Worm (Caenorhabditis elegans) whole organism, mixed stage, embryonic: ENCODE results near the gene Y57A10C.9.

Experiments used
- M03D4.4 ChIP-seq: sonication (generic microtip); optimal IDR thresholded peaks from 2 replicates; lab custom pipeline; 2017; ENCODE audit warnings: mild to moderate bottlenecking, missing genetic modification characterization, missing compliant biosample characterization
- bed-3 ChIP-seq: fragments of 200-800 bp; sonication (Bioruptor generic); optimal IDR thresholded peaks from 3 replicates; lab custom pipeline; 2018; ENCODE audit warnings: mild to moderate bottlenecking, missing genetic modification characterization, moderate library complexity, missing compliant biosample characterization
- ceh-39 ChIP-seq: fragments of 150-350 bp; optimal IDR thresholded peaks from 2 replicates; lab custom pipeline; 2014; ENCODE audit warnings: missing biosample characterization, missing genetic modification characterization
- ceh-43 ChIP-seq: fragments of 200-800 bp; sonication (Bioruptor generic); optimal IDR thresholded peaks from 2 replicates; lab custom pipeline; 2018; ENCODE audit warnings: mild to moderate bottlenecking, missing genetic modification characterization, moderate library complexity, missing compliant biosample characterization
- ceh-83 ChIP-seq: fragments of 200-800 bp; sonication (Bioruptor generic); optimal IDR thresholded peaks from 2 replicates; lab custom pipeline; 2018; ENCODE audit warnings: mild to moderate bottlenecking, missing genetic modification characterization, missing compliant biosample characterization
- ces-1 ChIP-seq: fragments of 150-350 bp; optimal IDR thresholded peaks from 2 replicates; lab custom pipeline; 2014; ENCODE audit warnings: missing biosample characterization, missing genetic modification reagents, missing genetic modification characterization
- cnd-1 ChIP-seq: fragments of 200-800 bp; sonication (Bioruptor generic); optimal IDR thresholded peaks from 2 replicates; lab custom pipeline; 2018; ENCODE audit warnings: mild to moderate bottlenecking, missing genetic modification characterization, missing compliant biosample characterization
- elt-1 ChIP-seq: sonication (generic microtip); optimal IDR thresholded peaks from 2 replicates; lab custom pipeline; 2017; ENCODE audit warnings: missing genetic modification characterization, mild to moderate bottlenecking, missing compliant biosample characterization, antibody characterized with exemption, moderate library complexity, borderline replicate concordance; ENCODE audit not compliant: insufficient read depth
- elt-3 ChIP-seq: fragments of 150-350 bp; optimal IDR thresholded peaks from 2 replicates; lab custom pipeline; 2014; ENCODE audit warnings: missing biosample characterization, missing genetic modification characterization
- flh-1 ChIP-seq: fragments of 200-800 bp; sonication (Bioruptor generic); optimal IDR thresholded peaks from 2 replicates; lab custom pipeline; 2018; ENCODE audit warnings: mild to moderate bottlenecking, missing genetic modification characterization, moderate library complexity, missing compliant biosample characterization
- ham-2 ChIP-seq: fragments of 200-800 bp; sonication (Bioruptor generic); optimal IDR thresholded peaks from 2 replicates; lab custom pipeline; 2018; ENCODE audit warnings: mild to moderate bottlenecking, missing genetic modification characterization, missing compliant biosample characterization
- hlh-1 ChIP-seq: fragments of 150-350 bp; optimal IDR thresholded peaks from 2 replicates; lab custom pipeline; 2014; ENCODE audit warnings: missing biosample characterization, missing genetic modification reagents, missing genetic modification characterization
- lin-13 ChIP-seq: fragments of 150-350 bp; optimal IDR thresholded peaks from 2 replicates; lab custom pipeline; 2014; ENCODE audit warnings: missing biosample characterization, missing genetic modification characterization
- lin-32 ChIP-seq: fragments of 200-800 bp; sonication (Bioruptor generic); optimal IDR thresholded peaks from 2 replicates; lab custom pipeline; 2018; ENCODE audit warnings: mild to moderate bottlenecking, missing genetic modification characterization, missing compliant biosample characterization
- lsy-2 ChIP-seq: fragments of 150-350 bp; optimal IDR thresholded peaks from 2 replicates; lab custom pipeline; 2014; ENCODE audit warnings: missing biosample characterization, missing genetic modification characterization
- mab-5 ChIP-seq: fragments of 150-350 bp; optimal IDR thresholded peaks from 2 replicates; lab custom pipeline; 2014; ENCODE audit warnings: missing biosample characterization, missing genetic modification characterization
- mep-1 ChIP-seq: fragments of 150-350 bp; optimal IDR thresholded peaks from 2 replicates; lab custom pipeline; 2017; ENCODE audit warnings: missing biosample characterization, missing genetic modification reagents, missing genetic modification characterization, inconsistent platforms
- mls-2 ChIP-seq: sonication (generic microtip); optimal IDR thresholded peaks from 2 replicates; lab custom pipeline; 2016; ENCODE audit warnings: mild to moderate bottlenecking, missing genetic modification characterization, moderate library complexity, missing compliant biosample characterization
- nhr-12 ChIP-seq: fragments of 150-350 bp; optimal IDR thresholded peaks from 2 replicates; lab custom pipeline; 2014; ENCODE audit warnings: missing biosample characterization, missing genetic modification characterization
- nhr-2 ChIP-seq: fragments of 150-350 bp; optimal IDR thresholded peaks from 2 replicates; lab custom pipeline; 2014; ENCODE audit warnings: missing biosample characterization, missing genetic modification characterization
- nhr-237 ChIP-seq: fragments of 150-350 bp; optimal IDR thresholded peaks from 2 replicates; lab custom pipeline; 2014; ENCODE audit warnings: missing biosample characterization, missing genetic modification characterization
- nhr-28 ChIP-seq: fragments of 150-350 bp; optimal IDR thresholded peaks from 2 replicates; lab custom pipeline; 2014; ENCODE audit warnings: missing biosample characterization, missing genetic modification characterization
- nhr-76 ChIP-seq: sonication (generic microtip); optimal IDR thresholded peaks from 2 replicates; lab custom pipeline; 2017; ENCODE audit warnings: missing biosample characterization, missing genetic modification characterization
- pha-4 ChIP-seq: fragments of 150-350 bp; optimal IDR thresholded peaks from 2 replicates; lab custom pipeline; 2018; ENCODE audit warnings: missing biosample characterization, missing genetic modification reagents, missing genetic modification characterization
- sem-2 ChIP-seq: fragments of 200-800 bp; sonication (Bioruptor generic); optimal IDR thresholded peaks from 2 replicates; lab custom pipeline; 2018; ENCODE audit warnings: mild to moderate bottlenecking, missing genetic modification characterization, missing compliant biosample characterization
- snpc-4 ChIP-seq: fragments of 150-350 bp; optimal IDR thresholded peaks from 2 replicates; lab custom pipeline; 2014; ENCODE audit warnings: missing biosample characterization, missing genetic modification characterization
- sptf-1 ChIP-seq: sonication (generic microtip); optimal IDR thresholded peaks from 2 replicates; lab custom pipeline; 2017; ENCODE audit warnings: mild to moderate bottlenecking, missing genetic modification characterization, moderate library complexity, missing compliant biosample characterization
- tbx-8 ChIP-seq: fragments of 200-800 bp; sonication (Bioruptor generic); optimal IDR thresholded peaks from 2 replicates; lab custom pipeline; 2018; ENCODE audit warnings: mild to moderate bottlenecking, missing genetic modification characterization, moderate library complexity, missing compliant biosample characterization
- unc-120 ChIP-seq: sonication (generic microtip); optimal IDR thresholded peaks from 2 replicates; lab custom pipeline; 2017; ENCODE audit warnings: missing genetic modification characterization, missing compliant biosample characterization; ENCODE audit not compliant: poor library complexity, severe bottlenecking
- unc-39 ChIP-seq: fragments of 150-350 bp; optimal IDR thresholded peaks from 2 replicates; lab custom pipeline; 2014; ENCODE audit warnings: missing biosample characterization, missing genetic modification characterization
- unc-62 ChIP-seq: fragments of 150-350 bp; optimal IDR thresholded peaks from 2 replicates; lab custom pipeline; 2014; ENCODE audit warnings: missing biosample characterization, missing genetic modification reagents, missing genetic modification characterization
- zip-8 ChIP-seq: fragments of 150-350 bp; optimal IDR thresholded peaks from 2 replicates; lab custom pipeline; 2014; ENCODE audit warnings: missing biosample characterization, missing genetic modification characterization

The Y57A10C.9 gene

ce11 chrII:12432356-12432755 lies 6.0 kb downstream of the Y57A10C.9 start, which contains the start of gene dct-12:
Gene dct-12, minus strand, starts transcription at chrII:12432456.
- TF ChIP-seq ceh-43: no peak
- no peak for TF ChIP-seq flh-1 (GFP tag; lab: Kevin White, UChicago)
- no peak for TF ChIP-seq tbx-8 (GFP tag; lab: Kevin White, UChicago)
- TF ChIP-seq nhr-28: no peak
- TF ChIP-seq nhr-76 (tag; lab: Kevin White, UChicago): no peak
- no peak for TF ChIP-seq ham-2
- TF ChIP-seq zip-8 (tag; lab: Kevin White, UChicago): no peak
- no peak for TF ChIP-seq lin-13
- TF ChIP-seq nhr-2 (tag; lab: Kevin White, UChicago): no peak
- TF ChIP-seq M03D4.4 (tag; lab: Kevin White, UChicago): no peak
- TF ChIP-seq unc-39 (tag; lab: Kevin White, UChicago): no peak
- TF ChIP-seq bed-3 (GFP tag; lab: Kevin White, UChicago): no peak
- no peak for TF ChIP-seq pha-4
- no peak for TF ChIP-seq lin-32
- TF ChIP-seq lsy-2 (tag; lab: Kevin White, UChicago): no peak
- TF ChIP-seq cnd-1: no peak

- TF ChIP-seq M03D4.4 (tag; lab: Kevin White, UChicago): no peak
- TF ChIP-seq bed-3 (GFP tag; lab: Kevin White, UChicago): no peak
- no peak for TF ChIP-seq elt-3
- TF ChIP-seq flh-1 (GFP tag; lab: Kevin White, UChicago): no peak
- TF ChIP-seq snpc-4: no peak
- no peak for TF ChIP-seq pha-4
- no peak for TF ChIP-seq lin-32
- TF ChIP-seq lin-13: no peak
- TF ChIP-seq unc-62 (GFP tag; lab: Kevin White, UChicago): no peak
- no peak for TF ChIP-seq nhr-12 (tag; lab: Kevin White, UChicago)
- TF ChIP-seq ceh-43: no peak
- no peak for TF ChIP-seq elt-1 (tag; lab: Kevin White, UChicago)
- no peak for TF ChIP-seq ces-1 (GFP tag; lab: Kevin White, UChicago)
- no peak for TF ChIP-seq unc-120 (tag; lab: Kevin White, UChicago)
- TF ChIP-seq mls-2: no peak
- no peak for TF ChIP-seq hlh-1 (tag; lab: Kevin White, UChicago)
- TF ChIP-seq zip-8 (tag; lab: Kevin White, UChicago): no peak
- no peak for TF ChIP-seq mab-5 (tag; lab: Kevin White, UChicago)
- no peak for TF ChIP-seq ceh-83 (GFP tag; lab: Kevin White, UChicago)
- TF ChIP-seq ceh-39 (tag; lab: Kevin White, UChicago): no peak
Measured at ce11 chrII:12429743-12430142, 8.6 kb downstream of the Y57A10C.9 start, which contains the start of gene Y57A10C.8. Gene Y57A10C.8, minus strand, starts transcription at chrII:12429843.

- TF ChIP-seq ceh-43: no peak
- TF ChIP-seq unc-62 (GFP tag; lab: Kevin White, UChicago): no peak
- TF ChIP-seq ces-1 (GFP tag; lab: Kevin White, UChicago): no peak
- no peak for TF ChIP-seq bed-3 (GFP tag; lab: Kevin White, UChicago)
- TF ChIP-seq nhr-237 (tag; lab: Kevin White, UChicago): no peak
- no peak for TF ChIP-seq pha-4
- no peak for TF ChIP-seq sem-2 (GFP tag; lab: Kevin White, UChicago)
- TF ChIP-seq flh-1 (GFP tag; lab: Kevin White, UChicago): no peak
- TF ChIP-seq tbx-8 (GFP tag; lab: Kevin White, UChicago): no peak
- no peak for TF ChIP-seq nhr-2 (tag; lab: Kevin White, UChicago)
- no peak for TF ChIP-seq lin-32
- no peak for TF ChIP-seq mep-1
- TF ChIP-seq snpc-4: no peak
- no peak for TF ChIP-seq ceh-39 (tag; lab: Kevin White, UChicago)
- no peak for TF ChIP-seq lin-13
Measured at ce11 chrII:12425644-12426222, 12.6 kb downstream of the Y57A10C.9 start, which contains the start of gene daf-22. Gene daf-22, minus strand, starts transcription at chrII:12425694.

- TF ChIP-seq lin-32: no peak
- TF ChIP-seq unc-62 (GFP tag; lab: Kevin White, UChicago): no peak
- no peak for TF ChIP-seq ceh-43
- no peak for TF ChIP-seq tbx-8 (GFP tag; lab: Kevin White, UChicago)
- no peak for TF ChIP-seq mls-2
- TF ChIP-seq elt-1 (tag; lab: Kevin White, UChicago): no peak
- no peak for TF ChIP-seq nhr-12 (tag; lab: Kevin White, UChicago)
- no peak for TF ChIP-seq sptf-1 (tag; lab: Kevin White, UChicago)
- TF ChIP-seq unc-39 (tag; lab: Kevin White, UChicago): no peak
- TF ChIP-seq lin-13: no peak
- TF ChIP-seq ham-2: no peak
- no peak for TF ChIP-seq hlh-1 (tag; lab: Kevin White, UChicago)
- TF ChIP-seq nhr-2 (tag; lab: Kevin White, UChicago): no peak
- TF ChIP-seq mab-5 (tag; lab: Kevin White, UChicago): no peak
- TF ChIP-seq ceh-83 (GFP tag; lab: Kevin White, UChicago): no peak
- TF ChIP-seq lsy-2 (tag; lab: Kevin White, UChicago): no peak
- TF ChIP-seq sem-2 (GFP tag; lab: Kevin White, UChicago): no peak
- TF ChIP-seq M03D4.4 (tag; lab: Kevin White, UChicago): no peak
- no peak for TF ChIP-seq zip-8 (tag; lab: Kevin White, UChicago)
Measured at ce11 chrII:12420486-12420885, 17.9 kb downstream of the Y57A10C.9 start, which contains the start of gene sre-26. Gene sre-26, minus strand, starts transcription at chrII:12420586.
